Worm (Caenorhabditis elegans): ENCODE measurements around the gene tag-267.

The tag-267 gene

DNA sequence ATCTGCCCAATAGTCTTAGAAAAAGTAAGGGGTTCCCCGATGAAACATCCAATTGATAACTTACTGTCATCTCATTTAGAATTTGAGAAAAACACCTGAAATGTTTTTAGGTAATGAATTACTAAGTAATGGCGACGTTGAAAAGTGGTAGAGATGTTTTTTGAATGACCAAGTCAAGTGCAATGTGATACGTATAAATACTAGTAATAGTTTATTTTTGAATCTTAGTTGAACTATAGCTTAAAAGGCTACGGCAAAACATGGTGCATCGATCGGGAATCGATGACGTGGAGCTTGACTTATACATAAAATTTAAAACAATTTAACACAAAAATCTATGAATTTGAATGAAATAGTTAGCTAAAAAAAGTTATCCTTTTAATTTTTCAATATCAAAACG lies 31.0 kb upstream of the tag-267 start, which contains the start of gene best-17:
TSS of gene best-17 (minus strand) at position 101 of the 400 bp plus-strand sequence.
- no peak for TF ChIP-seq egl-13 (tag; optimal IDR thresholded peaks at IDR 0.05)
- TF ChIP-seq swsn-7 (tag; optimal IDR thresholded peaks at IDR 0.05), result no peak
- no peak for TF ChIP-seq ama-1 (optimal IDR thresholded peaks at IDR 0.05)
- TF ChIP-seq nhr-85 (tag), result no peak
- no peak for TF ChIP-seq unc-30 (tag; optimal IDR thresholded peaks at IDR 0.05)
- TF ChIP-seq fkh-10 (GFP tag; optimal IDR thresholded peaks at IDR 0.05), result no peak
- TF ChIP-seq isw-1 (GFP tag; IDR thresholded peaks at IDR 0.05), result no peak
- TF ChIP-seq tbx-2 (tag; optimal IDR thresholded peaks at IDR 0.05), result no peak

DNA sequence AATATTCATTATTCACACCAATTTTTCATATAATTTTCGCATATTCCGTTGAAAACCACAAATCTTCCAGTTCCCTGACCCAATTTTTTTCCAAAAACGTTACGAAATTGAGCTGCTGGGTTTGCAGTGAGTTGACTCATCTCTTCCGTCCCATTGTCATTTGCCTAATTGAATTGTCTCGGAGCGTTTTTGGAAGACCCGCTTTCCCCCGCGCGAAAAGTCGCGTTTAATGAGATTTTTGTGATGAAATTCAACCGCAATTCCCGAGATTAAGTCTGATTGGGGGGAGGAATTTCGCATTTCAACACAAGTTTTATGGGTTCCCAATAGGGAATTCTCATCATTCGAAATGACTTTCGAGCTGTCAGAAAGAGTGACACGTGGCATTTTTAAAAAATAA lies 28.7 kb upstream of the tag-267 start:
- TF ChIP-seq aha-1 (tag; optimal IDR thresholded peaks at IDR 0.05) (no peak), lin-14 (GFP tag; optimal IDR thresholded peaks at IDR 0.05) (peak; percentile 53), hlh-17 (GFP tag; optimal IDR thresholded peaks at IDR 0.05; ENCODE audit: borderline replicate concordance) (no peak), jun-1 (tag; optimal IDR thresholded peaks at IDR 0.05) (no peak), vab-15 (tag; optimal IDR thresholded peaks at IDR 0.05) (no peak), pqm-1 (tag; optimal IDR thresholded peaks at IDR 0.05) (no peak)

DNA sequence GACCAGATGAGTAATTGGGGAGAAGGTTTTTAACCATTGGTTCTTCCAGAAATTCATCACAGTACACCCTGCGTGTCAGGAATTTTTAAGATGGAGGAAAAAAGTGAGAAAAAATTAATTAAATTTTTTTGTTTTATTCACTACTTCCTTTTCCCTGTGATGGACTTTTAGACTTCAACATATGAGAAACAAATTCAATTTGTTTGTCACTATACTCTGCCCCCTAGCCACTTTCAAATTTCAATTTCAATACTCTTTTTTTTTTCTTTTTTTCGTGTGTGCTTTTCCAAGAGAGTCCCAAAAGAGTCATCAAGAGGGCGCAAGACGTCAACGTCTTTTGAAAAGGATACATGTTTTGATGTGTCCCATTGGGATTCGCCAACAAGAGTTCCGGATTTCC lies 27.8 kb upstream of the tag-267 start:
- TF ChIP-seq ztf-11 (tag; optimal IDR thresholded peaks at IDR 0.05) (no peak), isw-1 (GFP tag; IDR thresholded peaks at IDR 0.05) (no peak), mef-2 (tag; optimal IDR thresholded peaks at IDR 0.05) (no peak), fos-1 (tag; optimal IDR thresholded peaks at IDR 0.05) (no peak), nhr-85 (tag) (peak; percentile 55), sup-37 (GFP tag; optimal IDR thresholded peaks at IDR 0.05) (no peak), lin-14 (GFP tag; optimal IDR thresholded peaks at IDR 0.05) (peak; percentile 57), ces-1 (GFP tag; optimal IDR thresholded peaks at IDR 0.05) (peak; percentile 21), efl-1 (optimal IDR thresholded peaks at IDR 0.05) (no peak), efl-1 (GFP tag; optimal IDR thresholded peaks at IDR 0.05 in 1 of 2) (peak in 1 of 2 experiments; percentile 2)

DNA sequence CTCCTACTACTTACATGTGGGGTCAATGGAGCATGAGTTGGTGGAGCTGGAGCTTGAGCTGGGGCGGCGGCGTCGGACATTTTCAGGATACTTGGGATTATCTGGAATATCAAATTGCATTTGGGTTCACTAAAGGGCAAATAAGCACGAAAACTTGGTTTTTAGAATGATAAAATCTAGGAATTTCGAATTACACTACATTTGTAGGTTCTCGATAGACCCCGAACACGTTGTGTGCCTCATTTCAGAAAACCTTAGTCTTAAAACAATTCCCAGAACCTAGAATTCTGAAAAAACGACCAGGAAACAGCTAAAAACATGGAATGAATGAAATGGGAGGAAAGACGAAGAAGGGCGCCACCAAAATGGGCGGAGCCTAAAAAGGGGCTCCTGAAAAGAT lies 26.1 kb upstream of the tag-267 start, which contains the start of gene T19C3.3:
TSS of gene T19C3.3 (minus strand) at position 101 of the 400 bp plus-strand sequence.
- peak; percentile 12 for TF ChIP-seq lin-14 (GFP tag; optimal IDR thresholded peaks at IDR 0.05)
- no peak for TF ChIP-seq nhr-12 (tag; optimal IDR thresholded peaks at IDR 0.05)

- TF ChIP-seq fkh-10 (GFP tag; optimal IDR thresholded peaks at IDR 0.05) (no peak), unc-86 (tag; optimal IDR thresholded peaks at IDR 0.05) (no peak), C04F5.9 (tag; optimal IDR thresholded peaks at IDR 0.05) (no peak), pax-3 (tag; optimal IDR thresholded peaks at IDR 0.05) (no peak), C16A3.4 (tag; optimal IDR thresholded peaks at IDR 0.05) (no peak), ztf-11 (tag; optimal IDR thresholded peaks at IDR 0.05) (no peak), fos-1 (tag; optimal IDR thresholded peaks at IDR 0.05) (no peak), mab-9 (GFP tag; IDR thresholded peaks at IDR 0.05) (no peak), dsc-1 (tag; optimal IDR thresholded peaks at IDR 0.05) (no peak), xbp-1 (tag; optimal IDR thresholded peaks at IDR 0.05) (no peak), lin-15B (tag; optimal IDR thresholded peaks at IDR 0.05) (no peak)
These were observed 23.1 kb upstream of the tag-267 start, which contains the start of gene T19C3.2 for ce11 chrIII:617467-617866. Gene T19C3.2 (minus strand): TSS chrIII:617567.

ce11 chrIII:620204-620718 lies 20.3 kb upstream of the tag-267 start, which contains the start of gene T19C3.4:
Gene T19C3.4 (minus strand): TSS chrIII:620254.
- peak; percentile 73 for TF ChIP-seq nhr-85 (tag)
- peak; percentile 27 for TF ChIP-seq elt-2 (tag; optimal IDR thresholded peaks at IDR 0.05)
- TF ChIP-seq isw-1 (GFP tag; IDR thresholded peaks at IDR 0.05), result no peak
- no peak for TF ChIP-seq ztf-11 (tag; optimal IDR thresholded peaks at IDR 0.05)
- no peak for TF ChIP-seq lin-39 (tag; optimal IDR thresholded peaks at IDR 0.05)
- TF ChIP-seq nhr-20 (tag; optimal IDR thresholded peaks at IDR 0.05), result no peak
- TF ChIP-seq nhr-11 (tag; optimal IDR thresholded peaks at IDR 0.05), result no peak
- TF ChIP-seq hpl-2 (GFP tag; optimal IDR thresholded peaks at IDR 0.05), result no peak
- TF ChIP-seq mdl-1 (tag; optimal IDR thresholded peaks at IDR 0.05), result peak in 1 of 2 experiments; percentile 30
- no peak for TF ChIP-seq skn-1 (tag; optimal IDR thresholded peaks at IDR 0.05)
- TF ChIP-seq efl-1 (optimal IDR thresholded peaks at IDR 0.05), result no peak
- peak in 1 of 2 experiments; percentile 35 for TF ChIP-seq efl-1 (GFP tag; optimal IDR thresholded peaks at IDR 0.05 in 1 of 2)
- TF ChIP-seq lin-35 (GFP tag; optimal IDR thresholded peaks at IDR 0.05), result peak in 1 of 2 experiments; percentile 52
- TF ChIP-seq mab-9 (GFP tag; IDR thresholded peaks at IDR 0.05), result no peak
- TF ChIP-seq nhr-90 (tag; optimal IDR thresholded peaks at IDR 0.05; ENCODE audit: poor library complexity), result peak; percentile 9
- TF ChIP-seq snu-23 (GFP tag; optimal IDR thresholded peaks at IDR 0.05), result peak; percentile 16
- TF ChIP-seq nhr-84 (tag; optimal IDR thresholded peaks at IDR 0.05), result no peak
- peak in 1 of 2 experiments; percentile 19 for TF ChIP-seq lsy-2 (tag; optimal IDR thresholded peaks at IDR 0.05)
- TF ChIP-seq mef-2 (tag; optimal IDR thresholded peaks at IDR 0.05), result no peak
- no peak for TF ChIP-seq lin-15B (tag; optimal IDR thresholded peaks at IDR 0.05)

All from whole organism, L1 larva.